Fruit fly (Drosophila melanogaster) whole organism, embryonic: Measurements from ENCODE around the gene Obp99b.

ENCODE experiments used
- B-H1 ChIP-seq: fragments of 200-800 bp; sonication (Bioruptor generic); IDR thresholded peaks from 3 replicates; pipeline ENCODE4 v1.3.6; 2022; ENCODE audit warnings: missing biosample characterization, missing genetic modification characterization
- Bdp1 ChIP-seq: fragments of 200-800 bp; sonication (Bioruptor generic); optimal IDR thresholded peaks from 3 replicates; lab custom pipeline; 2016; ENCODE audit warnings: missing biosample characterization, missing genetic modification characterization
- CG10654 ChIP-seq: fragments of 200-800 bp; sonication (Bioruptor generic); optimal IDR thresholded peaks from 2 replicates; lab custom pipeline; 2016; ENCODE audit warnings: missing biosample characterization, missing genetic modification characterization
- CG16815 ChIP-seq: fragments of 200-800 bp; sonication (Bioruptor generic); optimal IDR thresholded peaks from 3 replicates; lab custom pipeline; 2017; ENCODE audit warnings: missing biosample characterization, mild to moderate bottlenecking, missing genetic modification characterization
- CG17568 ChIP-seq: fragments of 200-800 bp; sonication (Bioruptor generic); optimal IDR thresholded peaks from 2 replicates; lab custom pipeline; 2018; ENCODE audit warnings: missing biosample characterization, mild to moderate bottlenecking, missing genetic modification characterization, moderate library complexity
- CG2678 ChIP-seq: fragments of 200-800 bp; sonication (Bioruptor generic); optimal IDR thresholded peaks from 3 replicates; lab custom pipeline; 2019; ENCODE audit warnings: missing biosample characterization, mild to moderate bottlenecking, missing genetic modification characterization, moderate library complexity
- CG2712 ChIP-seq: fragments of 200-800 bp; optimal IDR thresholded peaks from 3 replicates; lab custom pipeline; 2019; ENCODE audit warnings: missing biosample characterization, mild to moderate bottlenecking, missing genetic modification characterization, moderate library complexity
- CG30431 ChIP-seq: fragments of 200-800 bp; sonication (Bioruptor generic); optimal IDR thresholded peaks from 2 replicates; lab custom pipeline; 2017; ENCODE audit warnings: missing biosample characterization, missing genetic modification characterization
- CG3726 ChIP-seq: fragments of 200-800 bp; sonication (Bioruptor generic); IDR thresholded peaks from 3 replicates; pipeline ENCODE4, ENCODE4 v1.3.6; 2022; ENCODE audit warnings: missing biosample characterization, missing genetic modification characterization
- CG3838 ChIP-seq: fragments of 200-800 bp; sonication (Bioruptor generic); optimal IDR thresholded peaks from 3 replicates; lab custom pipeline; 2016; ENCODE audit warnings: missing biosample characterization, missing genetic modification characterization
- CG6175 ChIP-seq: fragments of 200-800 bp; sonication (Bioruptor generic); IDR thresholded peaks from 3 replicates; pipeline ENCODE4 v1.3.6; 2022; ENCODE audit warnings: missing biosample characterization, missing genetic modification characterization
- CG7839 ChIP-seq: fragments of 200-800 bp; sonication (Bioruptor generic); optimal IDR thresholded peaks from 3 replicates; lab custom pipeline; 2018; ENCODE audit warnings: missing biosample characterization, mild to moderate bottlenecking, missing genetic modification characterization, moderate library complexity
- CG7987 ChIP-seq: fragments of 200-800 bp; sonication (Bioruptor generic); optimal IDR thresholded peaks from 2 replicates; lab custom pipeline; 2018; ENCODE audit warnings: missing biosample characterization, mild to moderate bottlenecking, missing genetic modification characterization, moderate library complexity
- CG8359 ChIP-seq: fragments of 200-800 bp; sonication (Bioruptor generic); optimal IDR thresholded peaks from 2 replicates; lab custom pipeline; 2017; ENCODE audit warnings: missing biosample characterization, mild to moderate bottlenecking, missing genetic modification characterization, borderline replicate concordance
- Camta ChIP-seq: fragments of 200-800 bp; sonication (Bioruptor generic); optimal IDR thresholded peaks from 2 replicates; lab custom pipeline; 2016; ENCODE audit warnings: missing biosample characterization, missing genetic modification characterization
- CoRest ChIP-seq: fragments of 200-800 bp; sonication (Bioruptor generic); optimal IDR thresholded peaks from 3 replicates; lab custom pipeline; 2018; ENCODE audit warnings: missing biosample characterization, mild to moderate bottlenecking, missing genetic modification characterization, moderate library complexity
- Dbx ChIP-seq: fragments of 200-800 bp; sonication (Bioruptor generic); IDR thresholded peaks from 3 replicates; pipeline ENCODE4 v1.3.6; 2022; ENCODE audit warnings: missing biosample characterization, missing genetic modification characterization
- Dfd ChIP-seq, 2 experiments: fragments of >200 bp; optimal IDR thresholded peaks; 2 replicates each; lab custom pipeline; 2017; ENCODE audit warnings: missing biosample characterization in 2 of 2, missing genetic modification characterization in 2 of 2
- H2.0 ChIP-seq: fragments of 200-800 bp; sonication (Bioruptor generic); IDR thresholded peaks from 2 replicates; pipeline ENCODE4 v1.3.6; 2022; ENCODE audit warnings: missing biosample characterization, missing genetic modification characterization
- Hr39 ChIP-seq: fragments of >200 bp; optimal IDR thresholded peaks from 2 replicates; lab custom pipeline; 2017
- Oli ChIP-seq: fragments of 200-800 bp; sonication (Bioruptor generic); optimal IDR thresholded peaks from 2 replicates; lab custom pipeline; 2018; ENCODE audit warnings: missing biosample characterization, mild to moderate bottlenecking, missing genetic modification characterization, moderate library complexity
- Optix ChIP-seq: fragments of 200-800 bp; sonication (Bioruptor generic); IDR thresholded peaks from 3 replicates; pipeline ENCODE4 v1.3.6; 2022; ENCODE audit warnings: missing biosample characterization, missing genetic modification characterization
- Rx ChIP-seq: fragments of 200-800 bp; sonication (Bioruptor generic); IDR thresholded peaks from 2 replicates; pipeline ENCODE4 v1.3.6; 2022; ENCODE audit warnings: missing biosample characterization, missing genetic modification characterization
- Sry-β ChIP-seq: fragments of 200-800 bp; sonication (Bioruptor generic); optimal IDR thresholded peaks from 2 replicates; lab custom pipeline; 2018; ENCODE audit warnings: missing biosample characterization, mild to moderate bottlenecking, missing genetic modification characterization, moderate library complexity
- Xrp1 ChIP-seq: fragments of 200-800 bp; sonication (Bioruptor generic); IDR thresholded peaks from 2 replicates; pipeline ENCODE4 v1.3.6; 2022; ENCODE audit warnings: missing biosample characterization, missing genetic modification characterization
- ara ChIP-seq: fragments of 200-800 bp; sonication (Bioruptor generic); IDR thresholded peaks from 2 replicates; pipeline ENCODE4 v1.3.6; 2022; ENCODE audit warnings: missing biosample characterization, missing genetic modification characterization
- az2 ChIP-seq: fragments of 200-800 bp; sonication (Bioruptor generic); optimal IDR thresholded peaks from 3 replicates; lab custom pipeline; 2016; ENCODE audit warnings: missing biosample characterization, missing genetic modification characterization
- bcd ChIP-seq: fragments of 200-800 bp; sonication (Bioruptor generic); optimal IDR thresholded peaks from 2 replicates; lab custom pipeline; 2017; ENCODE audit warnings: missing biosample characterization, mild to moderate bottlenecking, missing genetic modification characterization
- bsh ChIP-seq, 2 experiments: fragments of 200-800 bp; sonication (Bioruptor generic); optimal IDR thresholded peaks; 2 replicates each; lab custom pipeline; 2017 to 2018; ENCODE audit warnings: mild to moderate bottlenecking in 2 of 2, missing biosample characterization in 2 of 2, missing genetic modification characterization in 2 of 2, moderate library complexity in 1 of 2
- cg ChIP-seq: fragments of 200-800 bp; sonication (Bioruptor generic); optimal IDR thresholded peaks from 3 replicates; lab custom pipeline; 2019; ENCODE audit warnings: missing biosample characterization, mild to moderate bottlenecking, missing genetic modification characterization, moderate library complexity
- ci ChIP-seq: fragments of 200-800 bp; sonication (Bioruptor generic); IDR thresholded peaks from 3 replicates; pipeline ENCODE4 v1.3.6; 2022; ENCODE audit warnings: missing biosample characterization, missing genetic modification characterization
- crp ChIP-seq, 2 experiments: fragments of 200-800 bp; sonication (Bioruptor generic); optimal IDR thresholded peaks; 2 replicates in 1 of 2; 3 replicates in 1 of 2; lab custom pipeline; 2017; ENCODE audit warnings: missing biosample characterization in 2 of 2, missing genetic modification characterization in 2 of 2, mild to moderate bottlenecking in 1 of 2, moderate library complexity in 1 of 2
- da ChIP-seq: fragments of 200-800 bp; sonication (Bioruptor generic); optimal IDR thresholded peaks from 2 replicates; lab custom pipeline; 2016; ENCODE audit warnings: missing biosample characterization, missing genetic modification characterization
- dmrt11E ChIP-seq: fragments of 200-800 bp; sonication (Bioruptor generic); optimal IDR thresholded peaks from 3 replicates; lab custom pipeline; 2018; ENCODE audit warnings: missing biosample characterization, mild to moderate bottlenecking, missing genetic modification characterization, moderate library complexity
- dysf ChIP-seq: fragments of 200-800 bp; sonication (Bioruptor generic); IDR thresholded peaks from 3 replicates; pipeline ENCODE4 v1.3.6; 2022; ENCODE audit warnings: missing biosample characterization, missing genetic modification characterization
- fd96Cb ChIP-seq: fragments of 200-800 bp; sonication (Bioruptor generic); optimal IDR thresholded peaks from 2 replicates; lab custom pipeline; 2018; ENCODE audit warnings: missing biosample characterization, mild to moderate bottlenecking, missing genetic modification characterization, moderate library complexity
- gem ChIP-seq: fragments of 200-800 bp; sonication (Bioruptor generic); optimal IDR thresholded peaks from 2 replicates; lab custom pipeline; 2019; ENCODE audit warnings: missing biosample characterization, mild to moderate bottlenecking, missing genetic modification characterization, moderate library complexity
- grau ChIP-seq: fragments of 200-800 bp; optimal IDR thresholded peaks from 3 replicates; lab custom pipeline; 2019; ENCODE audit warnings: missing biosample characterization, mild to moderate bottlenecking, missing genetic modification characterization, moderate library complexity
- ham ChIP-seq: fragments of 200-800 bp; sonication (Bioruptor generic); IDR thresholded peaks from 2 replicates; pipeline ENCODE4 v1.3.6; 2022; ENCODE audit warnings: missing biosample characterization, missing genetic modification characterization
- lab ChIP-seq: fragments of 200-800 bp; sonication (Bioruptor generic); optimal IDR thresholded peaks from 3 replicates; lab custom pipeline; 2017; ENCODE audit warnings: missing biosample characterization, missing genetic modification characterization, mild to moderate bottlenecking, moderate library complexity, missing genetic modification reagents
- lola ChIP-seq, 3 experiments: fragments of >200 bp in 2 of 3; fragments of 200-800 bp in 1 of 3; sonication (Bioruptor generic) in 1 of 3; optimal IDR thresholded peaks; 2 replicates each; lab custom pipeline; 2017 to 2019; ENCODE audit warnings: missing biosample characterization in 3 of 3, missing genetic modification characterization in 3 of 3, mild to moderate bottlenecking in 1 of 3, moderate library complexity in 1 of 3
- nerfin-1 ChIP-seq: fragments of 200-800 bp; sonication (Bioruptor generic); optimal IDR thresholded peaks from 3 replicates; lab custom pipeline; 2019; ENCODE audit warnings: missing biosample characterization, mild to moderate bottlenecking, missing genetic modification characterization, moderate library complexity
- phol ChIP-seq: fragments of 200-800 bp; sonication (Bioruptor generic); optimal IDR thresholded peaks from 3 replicates; lab custom pipeline; 2018; ENCODE audit warnings: missing biosample characterization, mild to moderate bottlenecking, missing genetic modification characterization, moderate library complexity
- prd ChIP-seq, 3 experiments: fragments of >200 bp in 2 of 3; fragments of 200-800 bp in 1 of 3; sonication (Bioruptor generic) in 1 of 3; optimal IDR thresholded peaks in 2 of 3; IDR thresholded peaks in 1 of 3; 2 replicates in 2 of 3; 3 replicates in 1 of 3; pipeline versions ENCODE4 v1.3.6 to Lab custom; 2017 to 2022; ENCODE audit warnings: missing biosample characterization in 1 of 3, missing genetic modification characterization in 1 of 3
- sens-2 ChIP-seq: fragments of 200-800 bp; sonication (Bioruptor generic); IDR thresholded peaks from 2 replicates; pipeline ENCODE4 v1.3.6; 2022; ENCODE audit warnings: missing biosample characterization, missing genetic modification characterization
- sisA ChIP-seq: fragments of 200-800 bp; sonication (Bioruptor generic); IDR thresholded peaks from 2 replicates; pipeline ENCODE4 v1.3.6; 2022; ENCODE audit warnings: missing biosample characterization, missing genetic modification characterization
- sob ChIP-seq: fragments of 200-800 bp; sonication (Bioruptor generic); IDR thresholded peaks from 2 replicates; pipeline ENCODE4 v1.3.6; 2022; ENCODE audit warnings: missing biosample characterization, missing genetic modification characterization
- ttk ChIP-seq: fragments of 200-800 bp; sonication (Bioruptor generic); IDR thresholded peaks from 2 replicates; pipeline ENCODE4 v2.1.2; 2022; ENCODE audit warnings: missing biosample characterization, missing genetic modification characterization
- tup ChIP-seq: fragments of 200-800 bp; sonication (Bioruptor generic); optimal IDR thresholded peaks from 2 replicates; lab custom pipeline; 2016; ENCODE audit warnings: missing biosample characterization, mild to moderate bottlenecking, missing genetic modification characterization, moderate library complexity
- zfh1 ChIP-seq: fragments of 200-800 bp; sonication (Bioruptor generic); IDR thresholded peaks from 3 replicates; pipeline ENCODE4 v1.3.6; 2022; ENCODE audit warnings: missing biosample characterization, missing genetic modification characterization

Obp99b gene

DNA sequence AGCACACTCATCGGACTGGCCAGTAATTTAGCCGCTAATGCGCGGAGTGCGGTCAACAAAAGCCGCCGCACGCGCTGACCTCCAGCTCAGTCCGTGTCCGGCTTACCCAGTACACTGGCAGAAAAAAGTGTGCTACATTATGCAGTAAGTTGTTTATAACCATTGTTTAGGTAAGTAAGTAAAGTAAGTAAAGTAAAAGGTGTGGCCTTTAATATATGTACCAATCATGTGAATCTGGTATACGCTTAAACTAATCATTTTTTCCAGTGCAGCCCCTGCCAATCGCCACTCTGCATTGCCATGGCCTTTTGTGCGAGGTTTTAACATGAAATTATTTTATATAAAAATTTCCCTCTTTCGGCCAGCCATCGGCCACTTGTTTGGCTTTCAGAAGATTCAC lies 5.3 kb downstream of the Obp99b start:
- TF ChIP-seq bsh (GFP tag; optimal IDR thresholded peaks at IDR 0.05; lab: Kevin White, UChicago): peak in 1 of 2 experiments; percentile 40
- 0 out of 3 replicates have a peak, but pooled peaks have one; percentile 41 for TF ChIP-seq dysf (GFP tag; lab: Robert Waterston, UW)
- peak; percentile 7 for TF ChIP-seq CG30431
- peak; percentile 46 for TF ChIP-seq dmrt11E
- no peak for TF ChIP-seq CoRest (tag; lab: Kevin White, UChicago)
- TF ChIP-seq B-H1 (GFP tag; lab: Robert Waterston, UW): no peak
- 0 out of 2 replicates have a peak, but pooled peaks have one; percentile 14 for TF ChIP-seq sens-2 (GFP tag; lab: Robert Waterston, UW)
- TF ChIP-seq ara (GFP tag; lab: Robert Waterston, UW): no peak
- TF ChIP-seq CG2712 (tag; lab: Kevin White, UChicago): peak; percentile 14
- TF ChIP-seq az2: peak; percentile 11
- no peak for TF ChIP-seq bcd
- TF ChIP-seq sisA (GFP tag; lab: Robert Waterston, UW): peak; percentile 49
- TF ChIP-seq ci: peak; percentile 62; the same call in 2 of the 3 replicates
- no peak for TF ChIP-seq CG16815
- TF ChIP-seq da (GFP tag; lab: Kevin White, UChicago): no peak
- TF ChIP-seq Bdp1: no peak
- no peak for TF ChIP-seq Dbx (GFP tag; lab: Robert Waterston, UW)
- peak; percentile 19 for TF ChIP-seq phol
- TF ChIP-seq Oli: peak; percentile 18
- peak; percentile 54; the same call in 2 of the 3 replicates for TF ChIP-seq zfh1 (GFP tag; lab: Robert Waterston, UW)
- TF ChIP-seq grau: peak; percentile 0
- no peak for TF ChIP-seq Sry-β
- TF ChIP-seq tup (GFP tag; lab: Kevin White, UChicago): no peak
- TF ChIP-seq CG17568 (GFP tag; lab: Kevin White, UChicago): no peak
- TF ChIP-seq CG7839 (tag; lab: Kevin White, UChicago): peak; percentile 16
- TF ChIP-seq CG7987 (GFP tag; lab: Kevin White, UChicago): no peak
- TF ChIP-seq Hr39 (lab: Kevin White, UChicago): no peak
- TF ChIP-seq CG8359 (GFP tag; lab: Kevin White, UChicago): no peak
- TF ChIP-seq ham (GFP tag; lab: Robert Waterston, UW): no peak
- TF ChIP-seq prd (optimal IDR thresholded peaks at IDR 0.05; lab: Kevin White, UChicago): no peak
- peak; percentile 55; the same call in 2 of the 3 replicates for TF ChIP-seq prd (GFP tag; IDR thresholded peaks at IDR 0.05; lab: Robert Waterston, UW)
- peak; percentile 2 for TF ChIP-seq Camta
- no peak for TF ChIP-seq CG3726 (GFP tag; lab: Robert Waterston, UW)
- no peak for TF ChIP-seq CG3838
- 0 out of 2 replicates have a peak, but pooled peaks have one; percentile 13 for TF ChIP-seq H2.0
- peak; percentile 35 for TF ChIP-seq gem (tag; lab: Kevin White, UChicago)
- no peak for TF ChIP-seq crp (GFP tag; optimal IDR thresholded peaks at IDR 0.05; lab: Kevin White, UChicago)
- TF ChIP-seq Optix (GFP tag; lab: Robert Waterston, UW): peak; percentile 46; the same call in 1 of the 3 replicates
- TF ChIP-seq CG2678 (tag; lab: Kevin White, UChicago): no peak
- TF ChIP-seq lab (GFP tag; lab: Kevin White, UChicago): no peak
- TF ChIP-seq Xrp1 (GFP tag; lab: Robert Waterston, UW): peak; percentile 43
- peak; percentile 41; the same call in 1 of the 2 replicates for TF ChIP-seq ttk (GFP tag; lab: Robert Waterston, UW)
- TF ChIP-seq CG6175 (GFP tag; lab: Robert Waterston, UW): no peak
- no peak for TF ChIP-seq CG10654 (GFP tag; lab: Kevin White, UChicago)
- no peak for TF ChIP-seq nerfin-1
- TF ChIP-seq sob (GFP tag; lab: Robert Waterston, UW): no peak
- TF ChIP-seq Dfd (GFP tag; optimal IDR thresholded peaks at IDR 0.05; lab: Kevin White, UChicago): no peak
- TF ChIP-seq lola (GFP tag; optimal IDR thresholded peaks at IDR 0.05; lab: Kevin White, UChicago): peak in 1 of 3 experiments; percentile 41
- TF ChIP-seq Rx: no peak
- no peak for TF ChIP-seq cg (GFP tag; lab: Kevin White, UChicago)
- peak; percentile 3 for TF ChIP-seq fd96Cb (tag; lab: Kevin White, UChicago)
